Worm (Caenorhabditis elegans) whole organism, young adult: Measurements from ENCODE around the gene C08B6.11.

Experiments used
- B0019.2 ChIP-seq: fragments of 200-800 bp; sonication (Bioruptor generic); conservative IDR thresholded peaks from 2 replicates; pipeline ENCODE4 v1.3.6; 2022; ENCODE audit warnings: missing genetic modification reagents, missing genetic modification characterization, missing compliant biosample characterization
- F37B4.10 ChIP-seq: fragments of 200-800 bp; sonication (Bioruptor generic); IDR thresholded peaks from 2 replicates; pipeline ENCODE4 v1.3.6; 2022; ENCODE audit warnings: missing genetic modification characterization, missing compliant biosample characterization
- F49E8.2 ChIP-seq: sonication (generic microtip); optimal IDR thresholded peaks from 3 replicates; lab custom pipeline; 2017; ENCODE audit warnings: missing genetic modification characterization, mild to moderate bottlenecking, missing compliant biosample characterization, antibody characterized with exemption, moderate library complexity; ENCODE audit not compliant: insufficient read depth
- F57A8.1 ChIP-seq: fragments of 200-800 bp; sonication (Bioruptor generic); optimal IDR thresholded peaks from 2 replicates; lab custom pipeline; 2018; ENCODE audit warnings: mild to moderate bottlenecking, missing genetic modification characterization, moderate library complexity, missing compliant biosample characterization
- K11D2.4 ChIP-seq: fragments of 200-800 bp; sonication (Bioruptor generic); IDR thresholded peaks from 2 replicates; pipeline ENCODE4 v1.3.6; 2022; ENCODE audit warnings: missing genetic modification reagents, missing genetic modification characterization, missing compliant biosample characterization
- Y67H2A.10 ChIP-seq: fragments of 200-800 bp; sonication (Bioruptor generic); conservative IDR thresholded peaks from 2 replicates; pipeline ENCODE4 v1.3.6; 2022; ENCODE audit warnings: missing genetic modification reagents, missing genetic modification characterization, missing compliant biosample characterization
- Y95B8A.8 ChIP-seq: fragments of 200-800 bp; sonication (Bioruptor generic); IDR thresholded peaks from 2 replicates; pipeline ENCODE4 v1.3.6; 2022; ENCODE audit warnings: missing genetic modification reagents, missing genetic modification characterization, missing compliant biosample characterization
- aptf-2 ChIP-seq: fragments of 200-800 bp; sonication (Bioruptor generic); conservative IDR thresholded peaks from 2 replicates; pipeline ENCODE4 v1.3.6; 2022; ENCODE audit warnings: missing genetic modification reagents, missing genetic modification characterization, missing compliant biosample characterization
- aptf-3 ChIP-seq: fragments of 200-800 bp; sonication (Bioruptor generic); IDR thresholded peaks from 2 replicates; pipeline ENCODE4 v1.3.6; 2022; ENCODE audit warnings: missing genetic modification characterization, missing compliant biosample characterization
- atf-7 ChIP-seq: sonication (generic microtip); optimal IDR thresholded peaks from 2 replicates; lab custom pipeline; 2017; ENCODE audit warnings: mild to moderate bottlenecking, missing genetic modification characterization, missing compliant biosample characterization
- athp-1 ChIP-seq: sonication (generic microtip); optimal IDR thresholded peaks from 2 replicates; lab custom pipeline; 2017; ENCODE audit warnings: mild to moderate bottlenecking, missing genetic modification characterization, missing compliant biosample characterization
- attf-5 ChIP-seq: fragments of 200-800 bp; sonication (Bioruptor generic); optimal IDR thresholded peaks from 2 replicates; lab custom pipeline; 2018; ENCODE audit warnings: mild to moderate bottlenecking, missing genetic modification characterization, missing compliant biosample characterization
- cebp-2 ChIP-seq: fragments of 200-800 bp; sonication (Bioruptor generic); IDR thresholded peaks from 2 replicates; pipeline ENCODE4 v1.3.6; 2022; ENCODE audit warnings: missing genetic modification characterization, missing compliant biosample characterization
- ceh-40 ChIP-seq: fragments of 200-800 bp; sonication (Bioruptor generic); IDR thresholded peaks from 2 replicates; pipeline ENCODE4 v1.3.6; 2022; ENCODE audit warnings: missing genetic modification characterization, missing compliant biosample characterization
- ceh-58 ChIP-seq: fragments of 200-800 bp; sonication (Bioruptor generic); IDR thresholded peaks from 2 replicates; pipeline ENCODE4 v1.3.6; 2022; ENCODE audit warnings: missing genetic modification characterization, missing compliant biosample characterization
- ceh-91 ChIP-seq: fragments of 200-800 bp; sonication (Bioruptor generic); IDR thresholded peaks from 2 replicates; pipeline ENCODE4 v1.3.6; 2022; ENCODE audit warnings: missing genetic modification reagents, missing genetic modification characterization, missing compliant biosample characterization
- chd-7 ChIP-seq: sonication (generic microtip); optimal IDR thresholded peaks from 2 replicates; lab custom pipeline; 2016; ENCODE audit warnings: mild to moderate bottlenecking, missing genetic modification characterization, moderate library complexity, missing compliant biosample characterization
- dpl-1 ChIP-seq: fragments of 150-350 bp; optimal IDR thresholded peaks from 2 replicates; lab custom pipeline; 2014; ENCODE audit warnings: missing biosample characterization, missing genetic modification reagents, missing genetic modification characterization
- ets-4 ChIP-seq: fragments of 200-800 bp; sonication (Bioruptor generic); optimal IDR thresholded peaks from 2 replicates; lab custom pipeline; 2018; ENCODE audit warnings: mild to moderate bottlenecking, missing genetic modification characterization, missing compliant biosample characterization
- let-607 ChIP-seq, 2 experiments: fragments of 200-800 bp in 1 of 2; sonication (Bioruptor generic) in 1 of 2; sonication (generic microtip) in 1 of 2; optimal IDR thresholded peaks; 2 replicates each; lab custom pipeline; 2016 to 2018; ENCODE audit warnings: mild to moderate bottlenecking in 2 of 2, missing compliant biosample characterization in 2 of 2, missing genetic modification characterization in 2 of 2, moderate library complexity in 2 of 2, missing genotype in 1 of 2
- lsl-1 ChIP-seq: fragments of 200-800 bp; sonication (Bioruptor generic); optimal IDR thresholded peaks from 2 replicates; lab custom pipeline; 2018; ENCODE audit warnings: mild to moderate bottlenecking, missing genetic modification characterization, moderate library complexity, missing compliant biosample characterization
- lsy-27 ChIP-seq: sonication (generic microtip); optimal IDR thresholded peaks from 2 replicates; lab custom pipeline; 2017; ENCODE audit warnings: missing genetic modification characterization, mild to moderate bottlenecking, missing compliant biosample characterization, antibody characterized with exemption, missing genotype, borderline replicate concordance; ENCODE audit not compliant: insufficient read depth
- madf-10 ChIP-seq: sonication (generic microtip); optimal IDR thresholded peaks from 2 replicates; lab custom pipeline; 2016; ENCODE audit warnings: mild to moderate bottlenecking, missing genetic modification characterization, missing compliant biosample characterization
- madf-6 ChIP-seq: fragments of 200-800 bp; sonication (Bioruptor generic); IDR thresholded peaks from 2 replicates; pipeline ENCODE4 v1.3.6; 2022; ENCODE audit warnings: missing genetic modification reagents, missing genetic modification characterization, missing compliant biosample characterization
- mes-4 ChIP-seq: sonication (generic microtip); optimal IDR thresholded peaks from 2 replicates; lab custom pipeline; 2016; ENCODE audit warnings: missing genotype, missing genetic modification characterization, missing compliant biosample characterization
- mxl-1 ChIP-seq: sonication (generic microtip); optimal IDR thresholded peaks from 2 replicates; lab custom pipeline; 2016; ENCODE audit warnings: missing genetic modification characterization, missing compliant biosample characterization
- nfyb-1 ChIP-seq: fragments of 200-800 bp; sonication (Bioruptor generic); IDR thresholded peaks from 2 replicates; pipeline ENCODE4 v1.3.6; 2022; ENCODE audit warnings: missing genetic modification reagents, missing genetic modification characterization, missing compliant biosample characterization
- sdz-38 ChIP-seq: sonication (generic microtip); optimal IDR thresholded peaks from 2 replicates; lab custom pipeline; 2016; ENCODE audit warnings: missing genotype, missing genetic modification characterization, missing compliant biosample characterization
- snpc-3.4 ChIP-seq: sonication (generic microtip); optimal IDR thresholded peaks from 2 replicates; lab custom pipeline; 2017; ENCODE audit warnings: missing genetic modification characterization, mild to moderate bottlenecking, missing compliant biosample characterization, antibody characterized with exemption, moderate library complexity, missing genotype, missing genetic modification reagents
- somi-1 ChIP-seq: fragments of 200-800 bp; sonication (Bioruptor generic); optimal IDR thresholded peaks from 2 replicates; lab custom pipeline; 2018; ENCODE audit warnings: mild to moderate bottlenecking, missing genetic modification characterization, missing compliant biosample characterization
- sptf-2 ChIP-seq: fragments of 200-800 bp; sonication (Bioruptor generic); optimal IDR thresholded peaks from 2 replicates; lab custom pipeline; 2018; ENCODE audit warnings: mild to moderate bottlenecking, missing genetic modification characterization, missing compliant biosample characterization
- tbp1 ChIP-seq: fragments of 200-800 bp; sonication (Bioruptor generic); optimal IDR thresholded peaks from 2 replicates; lab custom pipeline; 2018; ENCODE audit warnings: mild to moderate bottlenecking, missing genetic modification characterization, missing compliant biosample characterization
- tbx-9 ChIP-seq: sonication (generic microtip); optimal IDR thresholded peaks from 2 replicates; lab custom pipeline; 2016; ENCODE audit warnings: borderline replicate concordance, missing genetic modification characterization, inconsistent platforms, missing compliant biosample characterization
- unc-130 ChIP-seq: sonication (generic microtip); optimal IDR thresholded peaks from 2 replicates; lab custom pipeline; 2016; ENCODE audit warnings: missing genetic modification reagents, missing genetic modification characterization, missing compliant biosample characterization
- zim-3 ChIP-seq: sonication (generic microtip); optimal IDR thresholded peaks from 2 replicates; lab custom pipeline; 2017; ENCODE audit warnings: mild to moderate bottlenecking, missing genetic modification characterization, moderate library complexity, missing compliant biosample characterization
- ztf-6 ChIP-seq: fragments of 200-800 bp; sonication (Bioruptor generic); IDR thresholded peaks from 2 replicates; pipeline ENCODE4 v1.3.6; 2022; ENCODE audit warnings: missing genetic modification reagents, missing genetic modification characterization, missing compliant biosample characterization

The C08B6.11 gene

DNA sequence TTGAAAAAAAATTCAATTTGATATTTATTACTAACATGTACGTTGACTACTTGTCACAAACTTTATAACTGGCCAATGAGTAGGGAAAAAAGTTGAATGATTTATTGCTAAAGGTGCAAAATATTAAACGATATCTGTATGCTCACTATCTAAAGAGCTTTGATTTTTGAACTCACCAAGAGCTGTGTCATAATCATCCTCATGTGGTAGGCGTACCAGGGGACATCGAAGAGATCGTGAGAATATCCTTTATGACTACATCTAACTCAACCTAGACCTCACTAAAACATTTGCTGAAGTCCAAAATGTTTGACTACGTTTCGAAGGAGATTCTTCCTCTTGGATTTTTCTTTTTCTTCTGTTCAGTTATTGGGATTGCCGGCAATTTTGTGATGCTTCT is 44.9 kb downstream of the C08B6.11 start, which contains the start of gene srsx-28:
Gene srsx-28, plus strand, starts transcription at position 301 of the 400 bp plus-strand sequence.
- TF ChIP-seq ceh-91 (no peak), attf-5 (GFP tag; lab: Kevin White, UChicago) (no peak), somi-1 (GFP tag; lab: Kevin White, UChicago) (no peak), snpc-3.4 (tag; lab: Kevin White, UChicago) (no peak), madf-10 (tag; lab: Kevin White, UChicago) (no peak), cebp-2 (GFP tag; lab: Robert Waterston, UW) (no peak), F37B4.10 (GFP tag; lab: Robert Waterston, UW) (no peak), unc-130 (GFP tag; lab: Kevin White, UChicago) (no peak), sdz-38 (tag; lab: Kevin White, UChicago) (no peak), aptf-2 (no peak), athp-1 (tag; lab: Kevin White, UChicago) (no peak), aptf-3 (GFP tag; lab: Robert Waterston, UW) (no peak), K11D2.4 (GFP tag; lab: Robert Waterston, UW) (no peak)
- TF ChIP-seq, all 124 proteins: peak for 0

DNA sequence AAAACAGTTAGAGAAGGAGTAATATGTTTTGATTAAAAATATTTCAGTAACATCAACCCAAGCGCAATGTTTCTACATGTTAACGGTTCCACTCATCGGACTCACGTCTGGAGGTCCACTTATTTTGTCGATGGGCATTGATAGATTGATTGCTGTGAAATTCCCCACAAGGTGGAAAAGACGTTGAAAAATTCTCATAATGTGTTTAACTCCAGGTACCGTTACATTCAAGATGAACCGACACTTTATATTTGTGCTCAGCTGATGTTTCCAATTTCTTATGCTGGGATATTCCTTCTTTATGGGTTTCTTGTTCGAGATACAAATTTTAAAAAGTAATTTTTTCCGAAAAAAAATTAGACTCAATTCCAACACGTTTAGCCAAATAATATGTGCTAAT is 45.7 kb downstream of the C08B6.11 start:
- TF ChIP-seq ceh-40 (GFP tag; lab: Robert Waterston, UW) (no peak), tbp1 (GFP tag; lab: Kevin White, UChicago) (no peak), let-607 (tag; optimal IDR thresholded peaks at IDR 0.05; lab: Kevin White, UChicago) (no peak), ztf-6 (no peak), Y67H2A.10 (GFP tag; lab: Robert Waterston, UW) (no peak), F57A8.1 (no peak), Y95B8A.8 (GFP tag; lab: Robert Waterston, UW) (no peak), sptf-2 (GFP tag; lab: Kevin White, UChicago) (no peak), chd-7 (tag; lab: Kevin White, UChicago) (no peak), mes-4 (tag; lab: Kevin White, UChicago) (no peak)

DNA sequence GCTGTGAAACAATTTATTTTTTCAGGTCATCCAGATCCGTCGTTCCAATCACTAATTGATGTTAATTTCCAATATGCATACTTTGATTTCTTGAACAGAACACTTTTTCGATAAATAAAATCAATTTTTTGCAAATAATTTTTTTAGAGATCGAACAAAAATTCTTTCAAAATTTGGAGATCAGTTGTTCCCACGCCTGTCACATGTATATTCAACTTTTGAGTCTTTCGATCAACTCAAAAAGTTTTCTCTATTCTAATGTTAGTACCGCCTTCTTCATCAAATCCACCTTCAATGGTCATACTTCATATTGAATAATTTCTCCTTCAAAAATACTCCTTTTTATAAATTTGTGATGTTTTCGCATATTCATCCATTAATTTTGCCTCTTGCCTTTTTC is 47.3 kb downstream of the C08B6.11 start, which contains the start of gene srsx-29:
Gene srsx-29, plus strand, starts transcription at position 301 of the 400 bp plus-strand sequence.
- no peak for TF ChIP-seq B0019.2
- TF ChIP-seq atf-7 (tag; lab: Kevin White, UChicago), result no peak
- TF ChIP-seq mxl-1 (tag; lab: Kevin White, UChicago), result no peak
- TF ChIP-seq lsl-1 (GFP tag; lab: Kevin White, UChicago), result no peak
- TF ChIP-seq tbx-9 (tag; lab: Kevin White, UChicago), result no peak
- TF ChIP-seq lsy-27 (tag; lab: Kevin White, UChicago), result no peak
- TF ChIP-seq nfyb-1 (GFP tag; lab: Robert Waterston, UW), result no peak
- TF ChIP-seq unc-130 (GFP tag; lab: Kevin White, UChicago), result no peak
- TF ChIP-seq ceh-58 (GFP tag; lab: Robert Waterston, UW), result no peak
- TF ChIP-seq Y67H2A.10 (GFP tag; lab: Robert Waterston, UW), result no peak
- no peak for TF ChIP-seq F49E8.2 (tag; lab: Kevin White, UChicago)
- no peak for TF ChIP-seq zim-3 (tag; lab: Kevin White, UChicago)
- no peak for TF ChIP-seq cebp-2 (GFP tag; lab: Robert Waterston, UW)
- TF ChIP-seq dpl-1, result no peak
- TF ChIP-seq madf-6 (GFP tag; lab: Robert Waterston, UW), result no peak
- no peak for TF ChIP-seq ets-4 (GFP tag; lab: Kevin White, UChicago)
- TF ChIP-seq sdz-38 (tag; lab: Kevin White, UChicago), result no peak
